Worm (Caenorhabditis elegans): ENCODE data around the gene C25D7.10.

DNA sequence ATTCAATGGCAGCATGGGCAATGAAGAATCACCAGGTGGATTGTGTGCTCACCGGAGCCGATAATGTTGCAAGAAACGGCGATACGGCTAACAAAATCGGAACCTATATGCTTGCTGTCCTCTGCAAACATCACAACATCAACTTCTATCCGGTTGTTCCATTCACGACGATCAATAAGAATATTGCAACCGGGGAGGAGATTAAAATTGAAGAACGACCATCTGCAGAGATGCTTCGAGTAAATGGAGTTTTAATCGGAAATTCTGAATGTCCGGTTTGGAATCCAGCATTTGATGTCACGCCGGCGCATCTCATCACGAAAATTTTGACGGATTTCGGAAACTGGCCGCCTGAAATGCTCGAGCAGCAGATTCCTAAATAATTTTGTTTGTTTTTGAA is 16.4 kb downstream of the C25D7.10 start:
- TF ChIP-seq ztf-11 (tag; optimal IDR thresholded peaks at IDR 0.05) (no peak), blmp-1 (tag; optimal IDR thresholded peaks at IDR 0.05) (no peak), snu-23 (GFP tag; optimal IDR thresholded peaks at IDR 0.05) (peak; percentile 19), mdl-1 (tag; optimal IDR thresholded peaks at IDR 0.05) (no peak), pqm-1 (tag; optimal IDR thresholded peaks at IDR 0.05) (no peak), pax-3 (tag; optimal IDR thresholded peaks at IDR 0.05) (peak; percentile 30), elt-3 (tag; optimal IDR thresholded peaks at IDR 0.05) (no peak), sox-4 (tag; optimal IDR thresholded peaks at IDR 0.05) (no peak), egl-27 (tag; optimal IDR thresholded peaks at IDR 0.05) (no peak), F16B12.6 (tag; optimal IDR thresholded peaks at IDR 0.05) (no peak), nhr-77 (tag; optimal IDR thresholded peaks at IDR 0.05) (no peak)
